Worm (Caenorhabditis elegans) whole organism, L2 larva: ENCODE results near the gene tag-164.
A peak's percentile ranks its signal among the peaks of the same experiment; 100 is the strongest.

Source experiments
- C34F6.9 ChIP-seq: fragments of 150-350 bp; optimal IDR thresholded peaks from 2 replicates; lab custom pipeline; 2014; ENCODE audit warnings: missing biosample characterization, missing genetic modification characterization
- F13H6.1 ChIP-seq: sonication (generic microtip); optimal IDR thresholded peaks from 2 replicates; lab custom pipeline; 2016; ENCODE audit warnings: missing genetic modification characterization, missing compliant biosample characterization
- R02D3.7 ChIP-seq: fragments of 150-350 bp; optimal IDR thresholded peaks from 2 replicates; lab custom pipeline; 2014; ENCODE audit warnings: missing biosample characterization, missing genetic modification characterization
- Y55F3AM.14 ChIP-seq: fragments of 200-800 bp; sonication (Bioruptor generic); optimal IDR thresholded peaks from 2 replicates; lab custom pipeline; 2018; ENCODE audit warnings: mild to moderate bottlenecking, missing genetic modification characterization, missing compliant biosample characterization
- ZK546.5 ChIP-seq: sonication (generic microtip); optimal IDR thresholded peaks from 2 replicates; lab custom pipeline; 2017; ENCODE audit warnings: missing biosample characterization, missing genetic modification characterization
- alr-1 ChIP-seq: fragments of 150-350 bp; optimal IDR thresholded peaks from 2 replicates; lab custom pipeline; 2014; ENCODE audit warnings: missing biosample characterization, missing genetic modification characterization
- aly-2 ChIP-seq: fragments of 150-350 bp; optimal IDR thresholded peaks from 2 replicates; lab custom pipeline; 2014; ENCODE audit warnings: missing biosample characterization, missing genetic modification characterization
- ama-1 ChIP-seq: fragments of 150-350 bp; optimal IDR thresholded peaks from 2 replicates; lab custom pipeline; 2018; ENCODE audit warnings: inconsistent platforms
- blmp-1 ChIP-seq: sonication (generic microtip); optimal IDR thresholded peaks from 2 replicates; lab custom pipeline; 2017; ENCODE audit warnings: missing genetic modification characterization, mild to moderate bottlenecking, missing compliant biosample characterization, antibody characterized with exemption, moderate library complexity; ENCODE audit not compliant: insufficient read depth
- ceh-16 ChIP-seq: fragments of 150-350 bp; optimal IDR thresholded peaks from 2 replicates; lab custom pipeline; 2014; ENCODE audit warnings: missing biosample characterization, missing genetic modification characterization
- ceh-82 ChIP-seq: fragments of 150-350 bp; optimal IDR thresholded peaks from 2 replicates; lab custom pipeline; 2014; ENCODE audit warnings: missing biosample characterization, missing genetic modification characterization
- crh-2 ChIP-seq: sonication (generic microtip); optimal IDR thresholded peaks from 2 replicates; lab custom pipeline; 2017; ENCODE audit warnings: missing biosample characterization, missing genetic modification characterization
- dmd-4 ChIP-seq: sonication (generic microtip); optimal IDR thresholded peaks from 2 replicates; lab custom pipeline; 2017; ENCODE audit warnings: missing biosample characterization, missing genetic modification characterization
- egl-27 ChIP-seq: sonication (generic microtip); optimal IDR thresholded peaks from 3 replicates; lab custom pipeline; 2017; ENCODE audit warnings: missing biosample characterization, missing genetic modification reagents, missing genetic modification characterization
- elt-1 ChIP-seq: fragments of 150-350 bp; optimal IDR thresholded peaks from 2 replicates; lab custom pipeline; 2014; ENCODE audit warnings: missing biosample characterization, missing genetic modification characterization
- elt-3 ChIP-seq: sonication (generic microtip); optimal IDR thresholded peaks from 2 replicates; lab custom pipeline; 2017; ENCODE audit warnings: missing biosample characterization, missing genetic modification characterization
- fos-1 ChIP-seq: fragments of 150-350 bp; optimal IDR thresholded peaks from 2 replicates; lab custom pipeline; 2014; ENCODE audit warnings: missing biosample characterization, missing genetic modification characterization
- gmeb-1 ChIP-seq: fragments of 150-350 bp; optimal IDR thresholded peaks from 2 replicates; lab custom pipeline; 2014; ENCODE audit warnings: missing biosample characterization, missing genetic modification characterization
- lin-11 ChIP-seq: fragments of 150-350 bp; sonication (generic microtip); optimal IDR thresholded peaks from 2 replicates; lab custom pipeline; 2014; ENCODE audit warnings: missing biosample characterization, missing genetic modification characterization, inconsistent platforms, mixed read lengths
- lin-13 ChIP-seq: fragments of 150-350 bp; optimal IDR thresholded peaks from 2 replicates; lab custom pipeline; 2014; ENCODE audit warnings: missing biosample characterization, missing genetic modification reagents, missing genetic modification characterization
- lin-39 ChIP-seq: fragments of 150-350 bp; optimal IDR thresholded peaks from 2 replicates; lab custom pipeline; 2014; ENCODE audit warnings: missing biosample characterization, missing genetic modification reagents, missing genetic modification characterization
- lsy-2 ChIP-seq, 2 experiments: fragments of 150-350 bp in 1 of 2; sonication (generic microtip) in 1 of 2; optimal IDR thresholded peaks; 2 replicates each; lab custom pipeline; 2014 to 2017; ENCODE audit warnings: missing biosample characterization in 2 of 2, missing genetic modification characterization in 2 of 2
- mab-5 ChIP-seq: fragments of 150-350 bp; optimal IDR thresholded peaks from 2 replicates; lab custom pipeline; 2014; ENCODE audit warnings: missing biosample characterization, missing genetic modification characterization
- mbf-1 ChIP-seq: sonication (generic microtip); optimal IDR thresholded peaks from 2 replicates; lab custom pipeline; 2017; ENCODE audit warnings: missing biosample characterization, missing genetic modification characterization
- mdl-1 ChIP-seq, 2 experiments: fragments of 150-350 bp in 1 of 2; sonication (generic microtip) in 1 of 2; optimal IDR thresholded peaks; 2 replicates each; lab custom pipeline; 2017; ENCODE audit warnings: missing biosample characterization in 2 of 2, missing genetic modification characterization in 2 of 2
- nhr-10 ChIP-seq: sonication (generic microtip); optimal IDR thresholded peaks from 2 replicates; lab custom pipeline; 2017; ENCODE audit warnings: missing biosample characterization, missing genetic modification characterization
- nhr-11 ChIP-seq: fragments of 150-350 bp; optimal IDR thresholded peaks from 2 replicates; lab custom pipeline; 2014; ENCODE audit warnings: missing biosample characterization, missing genetic modification characterization
- nhr-12 ChIP-seq: fragments of 150-350 bp; optimal IDR thresholded peaks from 2 replicates; lab custom pipeline; 2014; ENCODE audit warnings: missing biosample characterization, missing genetic modification characterization
- nhr-129 ChIP-seq: fragments of 150-350 bp; optimal IDR thresholded peaks from 2 replicates; lab custom pipeline; 2014; ENCODE audit warnings: missing biosample characterization, missing genetic modification characterization
- nhr-21 ChIP-seq: fragments of 150-350 bp; optimal IDR thresholded peaks from 2 replicates; lab custom pipeline; 2014; ENCODE audit warnings: missing biosample characterization, missing genetic modification characterization
- nhr-23 ChIP-seq: fragments of 150-350 bp; optimal IDR thresholded peaks from 2 replicates; lab custom pipeline; 2014; ENCODE audit warnings: missing biosample characterization, missing genetic modification reagents, missing genetic modification characterization
- nhr-237 ChIP-seq: fragments of 150-350 bp; optimal IDR thresholded peaks from 2 replicates; lab custom pipeline; 2014; ENCODE audit warnings: missing biosample characterization, missing genetic modification characterization
- nhr-25 ChIP-seq: fragments of 150-350 bp; sonication (generic microtip); optimal IDR thresholded peaks from 3 replicates; lab custom pipeline; 2014; ENCODE audit warnings: missing biosample characterization, missing genetic modification characterization
- nhr-6 ChIP-seq: fragments of 150-350 bp; optimal IDR thresholded peaks from 2 replicates; lab custom pipeline; 2014; ENCODE audit warnings: missing biosample characterization, missing genetic modification characterization
- nhr-77 ChIP-seq: fragments of 150-350 bp; optimal IDR thresholded peaks from 2 replicates; lab custom pipeline; 2014; ENCODE audit warnings: missing biosample characterization, missing genetic modification characterization
- peb-1 ChIP-seq: fragments of 150-350 bp; optimal IDR thresholded peaks from 2 replicates; lab custom pipeline; 2014; ENCODE audit warnings: missing biosample characterization, missing genetic modification characterization
- sem-4 ChIP-seq: fragments of 150-350 bp; optimal IDR thresholded peaks from 2 replicates; lab custom pipeline; 2014; ENCODE audit warnings: missing biosample characterization, missing genetic modification reagents, missing genetic modification characterization
- skn-1 ChIP-seq: sonication (generic microtip); optimal IDR thresholded peaks from 2 replicates; lab custom pipeline; 2017; ENCODE audit warnings: missing biosample characterization, missing genetic modification characterization
- sma-3 ChIP-seq: sonication (generic microtip); optimal IDR thresholded peaks from 2 replicates; lab custom pipeline; 2016; ENCODE audit warnings: missing genetic modification reagents, missing genetic modification characterization, missing compliant biosample characterization
- sma-9 ChIP-seq, 2 experiments: fragments of 150-350 bp in 1 of 2; sonication (generic microtip) in 1 of 2; optimal IDR thresholded peaks; 2 replicates each; lab custom pipeline; 2014 to 2016; ENCODE audit warnings: missing genetic modification characterization in 2 of 2, mild to moderate bottlenecking in 1 of 2, missing biosample characterization in 1 of 2, missing compliant biosample characterization in 1 of 2, missing genetic modification reagents in 1 of 2, moderate library complexity in 1 of 2
- snpc-4 ChIP-seq: fragments of 150-350 bp; optimal IDR thresholded peaks from 2 replicates; lab custom pipeline; 2014; ENCODE audit warnings: missing biosample characterization, missing genetic modification characterization
- unc-39 ChIP-seq: fragments of 150-350 bp; optimal IDR thresholded peaks from 2 replicates; lab custom pipeline; 2014; ENCODE audit warnings: missing biosample characterization, missing genetic modification characterization
- unc-55 ChIP-seq: fragments of 150-350 bp; sonication (generic microtip); optimal IDR thresholded peaks from 3 replicates; lab custom pipeline; 2014; ENCODE audit warnings: missing biosample characterization, missing genetic modification reagents, missing genetic modification characterization
- unc-62 ChIP-seq: fragments of 150-350 bp; optimal IDR thresholded peaks from 2 replicates; lab custom pipeline; 2014; ENCODE audit warnings: missing biosample characterization, missing genetic modification reagents, missing genetic modification characterization
- zag-1 ChIP-seq: fragments of 150-350 bp; optimal IDR thresholded peaks from 2 replicates; lab custom pipeline; 2014; ENCODE audit warnings: missing biosample characterization, missing genetic modification characterization
- ztf-1 ChIP-seq: fragments of 200-800 bp; sonication (Bioruptor generic); conservative IDR thresholded peaks from 2 replicates; pipeline ENCODE4 v1.3.6; 2022; ENCODE audit warnings: missing genetic modification characterization, missing compliant biosample characterization
- ztf-11 ChIP-seq: sonication (generic microtip); optimal IDR thresholded peaks from 2 replicates; lab custom pipeline; 2017; ENCODE audit warnings: missing biosample characterization, missing genetic modification characterization
- ztf-4 ChIP-seq: fragments of 150-350 bp; optimal IDR thresholded peaks from 2 replicates; lab custom pipeline; 2014; ENCODE audit warnings: missing biosample characterization, missing genetic modification characterization

Gene tag-164

DNA sequence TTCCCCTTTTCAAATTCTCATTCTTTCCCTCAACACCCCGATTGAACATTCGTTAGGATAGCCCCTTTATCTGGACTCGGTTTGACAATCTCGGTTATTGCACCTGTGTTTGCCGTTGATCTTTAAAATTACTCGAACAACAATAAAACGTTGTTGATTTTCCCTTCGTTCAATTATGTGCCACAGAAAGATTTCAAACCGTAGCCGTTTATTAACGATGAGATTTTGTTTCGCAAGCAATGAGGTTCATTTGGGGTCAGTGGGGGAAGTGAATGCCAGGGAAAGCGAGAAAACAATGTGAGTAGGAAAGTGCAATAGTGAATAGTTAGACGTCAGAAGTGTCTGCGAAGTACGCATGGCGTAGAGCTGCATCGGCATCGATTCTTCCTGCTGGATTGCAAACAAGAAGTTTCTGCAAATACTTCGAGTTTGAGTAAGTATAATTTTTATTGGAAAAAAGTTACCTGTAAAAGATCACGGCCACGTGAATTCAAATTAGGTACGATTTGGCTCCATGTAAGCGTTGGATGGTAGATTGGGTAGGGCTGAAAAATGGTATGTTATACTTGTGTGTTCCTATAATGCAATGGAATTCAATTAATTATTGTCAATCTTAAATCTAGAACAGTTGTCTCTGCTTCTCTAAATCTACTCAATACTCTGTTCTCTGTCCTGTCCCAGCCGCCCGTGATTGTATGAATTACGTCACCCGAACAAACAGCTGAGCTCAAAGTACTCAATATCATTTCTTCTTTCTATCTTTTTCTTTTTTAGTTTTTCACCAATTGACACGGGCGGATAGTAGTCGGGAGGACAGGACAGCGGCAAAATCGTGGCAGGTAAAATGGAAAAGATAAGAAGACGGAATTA, 5.4 kb downstream of the tag-164 start, which contains the start of gene kel-3:
TSS of gene kel-3 (plus strand) at position 328 of the 870 bp plus-strand sequence.
- TF ChIP-seq skn-1 (no peak), ZK546.5 (tag; lab: Kevin White, UChicago) (peak; percentile 56), nhr-12 (tag; lab: Kevin White, UChicago) (no peak), egl-27 (tag; lab: Kevin White, UChicago) (peak; percentile 28), gmeb-1 (tag; lab: Kevin White, UChicago) (peak; percentile 60), mbf-1 (tag; lab: Kevin White, UChicago) (no peak), nhr-23 (tag; lab: Kevin White, UChicago) (no peak), snpc-4 (tag; lab: Kevin White, UChicago) (no peak), ceh-82 (tag; lab: Kevin White, UChicago) (no peak), F13H6.1 (peak; percentile 83), sem-4 (tag; lab: Kevin White, UChicago) (peak; percentile 26), nhr-77 (tag; lab: Kevin White, UChicago) (peak; percentile 23), sma-9 (GFP tag; optimal IDR thresholded peaks at IDR 0.05; lab: Kevin White, UChicago) (peak; percentile 92), sma-9 (tag; optimal IDR thresholded peaks at IDR 0.05; lab: Kevin White, UChicago) (no peak), lin-39 (tag; lab: Kevin White, UChicago) (no peak), C34F6.9 (tag; lab: Kevin White, UChicago) (peak; percentile 56), elt-3 (tag; lab: Kevin White, UChicago) (no peak), peb-1 (tag; lab: Kevin White, UChicago) (no peak), aly-2 (tag; lab: Kevin White, UChicago) (peak; percentile 8), nhr-10 (tag; lab: Kevin White, UChicago) (peak; percentile 33), lsy-2 (tag; optimal IDR thresholded peaks at IDR 0.05; lab: Kevin White, UChicago) (peak; percentile 38 to 82), unc-55 (GFP tag; lab: Kevin White, UChicago) (peak; percentile 14), nhr-25 (tag; lab: Kevin White, UChicago) (peak; percentile 53), alr-1 (tag; lab: Kevin White, UChicago) (no peak), nhr-237 (tag; lab: Kevin White, UChicago) (peak; percentile 20), mab-5 (tag; lab: Kevin White, UChicago) (no peak), unc-39 (no peak), blmp-1 (tag; lab: Kevin White, UChicago) (peak; percentile 53), lin-11 (tag; lab: Kevin White, UChicago) (no peak), nhr-6 (peak; percentile 60), crh-2 (tag; lab: Kevin White, UChicago) (peak; percentile 90), nhr-21 (peak; percentile 86), ztf-1 (GFP tag; lab: Robert Waterston, UW) (0 out of 2 replicates have a peak, but pooled peaks have one; percentile 20), sma-3 (GFP tag; lab: Kevin White, UChicago) (peak; percentile 66), ama-1 (lab: Kevin White, UChicago) (peak; percentile 96), dmd-4 (no peak), ztf-4 (tag; lab: Kevin White, UChicago) (peak; percentile 77), lin-13 (peak; percentile 69), mdl-1 (tag; optimal IDR thresholded peaks at IDR 0.05; lab: Kevin White, UChicago) (peak in 1 of 2 experiments; percentile 42), nhr-129 (tag; lab: Kevin White, UChicago) (peak; percentile 85), nhr-11 (tag; lab: Kevin White, UChicago) (peak; percentile 64), unc-62 (GFP tag; lab: Kevin White, UChicago) (no peak), Y55F3AM.14 (GFP tag; lab: Kevin White, UChicago) (peak; percentile 54), ztf-11 (tag; lab: Kevin White, UChicago) (no peak), ceh-16 (tag; lab: Kevin White, UChicago) (no peak), zag-1 (peak; percentile 63), elt-1 (tag; lab: Kevin White, UChicago) (no peak), R02D3.7 (no peak), fos-1 (peak; percentile 63)
